Fruit fly (Drosophila melanogaster) whole organism, embryonic: Measurements from ENCODE around the gene CG12241.
A peak's percentile ranks its signal among the peaks of the same experiment; 100 is the strongest.

Source experiments
- Bgb ChIP-seq: fragments of 200-800 bp; sonication (Bioruptor generic); IDR thresholded peaks from 2 replicates; pipeline ENCODE4 v1.3.6; 2022; ENCODE audit warnings: missing biosample characterization, missing genetic modification characterization; ENCODE audit not compliant: partially characterized antibody
- CG14860 ChIP-seq: fragments of 200-800 bp; sonication (Bioruptor generic); IDR thresholded peaks from 3 replicates; pipeline ENCODE4 v1.3.6; 2022; ENCODE audit warnings: missing biosample characterization, missing genetic modification characterization; ENCODE audit not compliant: partially characterized antibody
- CG14965 ChIP-seq: fragments of 200-800 bp; sonication (Bioruptor generic); optimal IDR thresholded peaks from 2 replicates; lab custom pipeline; 2016; ENCODE audit warnings: missing biosample characterization, missing genetic modification characterization, borderline replicate concordance
- CG15073 ChIP-seq: fragments of 200-800 bp; sonication (Bioruptor generic); optimal IDR thresholded peaks from 2 replicates; lab custom pipeline; 2016; ENCODE audit warnings: missing biosample characterization, missing genetic modification characterization
- CG1529 ChIP-seq: fragments of 200-800 bp; sonication (Bioruptor generic); optimal IDR thresholded peaks from 3 replicates; lab custom pipeline; 2018; ENCODE audit warnings: missing biosample characterization, missing genetic modification characterization
- CG15601 ChIP-seq: fragments of 200-800 bp; sonication (Bioruptor generic); optimal IDR thresholded peaks from 3 replicates; lab custom pipeline; 2019; ENCODE audit warnings: missing biosample characterization, mild to moderate bottlenecking, missing genetic modification characterization, moderate library complexity
- CG1603 ChIP-seq: fragments of 200-800 bp; sonication (Bioruptor generic); optimal IDR thresholded peaks from 2 replicates; lab custom pipeline; 2019; ENCODE audit warnings: missing biosample characterization, mild to moderate bottlenecking, missing genetic modification characterization, moderate library complexity
- CG16863 ChIP-seq: fragments of 200-800 bp; sonication (Bioruptor generic); optimal IDR thresholded peaks from 3 replicates; lab custom pipeline; 2016; ENCODE audit warnings: missing biosample characterization, missing genetic modification characterization
- CG17328 ChIP-seq: fragments of 200-800 bp; sonication (Bioruptor generic); IDR thresholded peaks from 2 replicates; pipeline ENCODE4 v1.3.6; 2022; ENCODE audit warnings: missing biosample characterization, missing genetic modification characterization
- CG17829 ChIP-seq: fragments of 200-800 bp; optimal IDR thresholded peaks from 2 replicates; lab custom pipeline; 2019; ENCODE audit warnings: missing biosample characterization, mild to moderate bottlenecking, missing genetic modification characterization, moderate library complexity
- CG18476 ChIP-seq: fragments of 200-800 bp; sonication (Bioruptor generic); optimal IDR thresholded peaks from 2 replicates; lab custom pipeline; 2016; ENCODE audit warnings: missing biosample characterization, mild to moderate bottlenecking, missing genetic modification characterization
- CG30020 ChIP-seq: fragments of 200-800 bp; optimal IDR thresholded peaks from 2 replicates; lab custom pipeline; 2019; ENCODE audit warnings: missing biosample characterization, mild to moderate bottlenecking, missing genetic modification characterization, moderate library complexity
- CG3065 ChIP-seq: fragments of 200-800 bp; sonication (Bioruptor generic); optimal IDR thresholded peaks from 2 replicates; lab custom pipeline; 2016; ENCODE audit warnings: missing biosample characterization, missing genetic modification characterization
- CG43689 ChIP-seq: fragments of 200-800 bp; sonication (Bioruptor generic); IDR thresholded peaks from 2 replicates; pipeline ENCODE4 v1.3.6; 2022; ENCODE audit warnings: missing biosample characterization, missing genetic modification characterization
- CG5953 ChIP-seq: fragments of 200-800 bp; sonication (Bioruptor generic); IDR thresholded peaks from 2 replicates; pipeline ENCODE4 v1.3.6; 2022; ENCODE audit warnings: missing biosample characterization, missing genetic modification characterization
- CG7271 ChIP-seq: fragments of 200-800 bp; sonication (Bioruptor generic); optimal IDR thresholded peaks from 2 replicates; lab custom pipeline; 2018; ENCODE audit warnings: missing biosample characterization, mild to moderate bottlenecking, missing genetic modification characterization, moderate library complexity
- CG7928 ChIP-seq: fragments of 200-800 bp; sonication (Bioruptor generic); optimal IDR thresholded peaks from 2 replicates; lab custom pipeline; 2017; ENCODE audit warnings: missing biosample characterization, mild to moderate bottlenecking, missing genetic modification characterization
- CG9609 ChIP-seq: fragments of 200-800 bp; sonication (Bioruptor generic); optimal IDR thresholded peaks from 3 replicates; lab custom pipeline; 2016; ENCODE audit warnings: missing biosample characterization, missing genetic modification characterization
- CHES-1-like ChIP-seq: fragments of 200-800 bp; sonication (Bioruptor generic); optimal IDR thresholded peaks from 2 replicates; lab custom pipeline; 2016; ENCODE audit warnings: missing biosample characterization, missing genetic modification characterization
- CkIIα-i1 ChIP-seq: fragments of 200-800 bp; sonication (Bioruptor generic); IDR thresholded peaks from 2 replicates; pipeline ENCODE4 v1.3.6; 2022; ENCODE audit warnings: missing biosample characterization, missing genetic modification characterization
- Dip3 ChIP-seq: fragments of 200-800 bp; sonication (Bioruptor generic); optimal IDR thresholded peaks from 3 replicates; lab custom pipeline; 2016; ENCODE audit warnings: missing biosample characterization, missing genetic modification characterization
- Drgx ChIP-seq: fragments of 200-800 bp; sonication (Bioruptor generic); IDR thresholded peaks from 2 replicates; pipeline ENCODE4 v1.3.6; 2022; ENCODE audit warnings: missing biosample characterization, missing genetic modification characterization
- HLH54F ChIP-seq: fragments of 200-800 bp; sonication (Bioruptor generic); optimal IDR thresholded peaks from 3 replicates; lab custom pipeline; 2016; ENCODE audit warnings: missing biosample characterization, missing genetic modification characterization
- HLHmδ ChIP-seq: fragments of 200-800 bp; sonication (Bioruptor generic); optimal IDR thresholded peaks from 2 replicates; lab custom pipeline; 2018; ENCODE audit warnings: missing biosample characterization, mild to moderate bottlenecking, missing genetic modification characterization, moderate library complexity
- Hmx ChIP-seq: fragments of 200-800 bp; sonication (Bioruptor generic); optimal IDR thresholded peaks from 2 replicates; lab custom pipeline; 2016; ENCODE audit warnings: missing biosample characterization, missing genetic modification characterization
- Mad ChIP-seq: fragments of 200-800 bp; sonication (Bioruptor generic); optimal IDR thresholded peaks from 2 replicates; lab custom pipeline; 2016; ENCODE audit warnings: missing biosample characterization, missing genetic modification characterization
- Opbp ChIP-seq: fragments of 200-800 bp; sonication (Bioruptor generic); IDR thresholded peaks from 3 replicates; pipeline ENCODE4 v1.3.6; 2022; ENCODE audit warnings: missing biosample characterization, missing genetic modification characterization; ENCODE audit not compliant: partially characterized antibody
- Ssrp ChIP-seq: fragments of 200-800 bp; sonication (Bioruptor generic); optimal IDR thresholded peaks from 2 replicates; lab custom pipeline; 2018; ENCODE audit warnings: missing biosample characterization, mild to moderate bottlenecking, missing genetic modification characterization, moderate library complexity
- Taf1 ChIP-seq: fragments of 200-800 bp; sonication (Bioruptor generic); IDR thresholded peaks from 2 replicates; pipeline ENCODE4 v1.3.6; 2022; ENCODE audit warnings: missing biosample characterization, missing genetic modification characterization
- Trl ChIP-seq, 3 experiments: fragments of >200 bp in 2 of 3; fragments of 200-800 bp in 1 of 3; sonication (Bioruptor generic) in 1 of 3; optimal IDR thresholded peaks; 2 replicates in 1 of 3; 3 replicates in 2 of 3; lab custom pipeline; 2016 to 2017; ENCODE audit warnings: missing biosample characterization in 1 of 3, missing genetic modification characterization in 1 of 3
- Usf ChIP-seq: fragments of 200-800 bp; sonication (Bioruptor generic); optimal IDR thresholded peaks from 2 replicates; lab custom pipeline; 2017; ENCODE audit warnings: missing genotype, missing biosample characterization, missing genetic modification characterization
- YL-1 ChIP-seq: fragments of 200-800 bp; sonication (Bioruptor generic); optimal IDR thresholded peaks from 3 replicates; lab custom pipeline; 2017; ENCODE audit warnings: missing biosample characterization, mild to moderate bottlenecking, missing genetic modification characterization
- ap ChIP-seq: fragments of 200-800 bp; sonication (Bioruptor generic); IDR thresholded peaks from 2 replicates; pipeline ENCODE4 v1.3.6; 2022; ENCODE audit warnings: missing biosample characterization, missing genetic modification characterization
- crp ChIP-seq, 2 experiments: fragments of 200-800 bp; sonication (Bioruptor generic); optimal IDR thresholded peaks; 2 replicates in 1 of 2; 3 replicates in 1 of 2; lab custom pipeline; 2017; ENCODE audit warnings: missing biosample characterization in 2 of 2, missing genetic modification characterization in 2 of 2, mild to moderate bottlenecking in 1 of 2, moderate library complexity in 1 of 2
- ham ChIP-seq: fragments of 200-800 bp; sonication (Bioruptor generic); IDR thresholded peaks from 2 replicates; pipeline ENCODE4 v1.3.6; 2022; ENCODE audit warnings: missing biosample characterization, missing genetic modification characterization
- inv ChIP-seq: fragments of 200-800 bp; sonication (Bioruptor generic); IDR thresholded peaks from 2 replicates; pipeline ENCODE4 v1.3.6; 2022; ENCODE audit warnings: missing biosample characterization, missing genetic modification characterization; ENCODE audit not compliant: partially characterized antibody
- jigr1 ChIP-seq: fragments of 200-800 bp; sonication (Bioruptor generic); IDR thresholded peaks from 3 replicates; pipeline ENCODE4 v1.3.6; 2022; ENCODE audit warnings: missing biosample characterization, missing genetic modification characterization
- sd ChIP-seq: fragments of 200-800 bp; sonication (Bioruptor generic); optimal IDR thresholded peaks from 3 replicates; lab custom pipeline; 2018; ENCODE audit warnings: missing biosample characterization, mild to moderate bottlenecking, missing genetic modification characterization, moderate library complexity
- seq ChIP-seq: fragments of 200-800 bp; sonication (Bioruptor generic); IDR thresholded peaks from 2 replicates; pipeline ENCODE4 v1.3.6; 2022; ENCODE audit warnings: missing biosample characterization, missing genetic modification characterization
- shn ChIP-seq: fragments of 200-800 bp; sonication (Bioruptor generic); optimal IDR thresholded peaks from 3 replicates; lab custom pipeline; 2016; ENCODE audit warnings: missing biosample characterization, missing genetic modification characterization
- stc ChIP-seq: fragments of 200-800 bp; sonication (Bioruptor generic); IDR thresholded peaks from 2 replicates; pipeline ENCODE4 v1.3.6; 2022; ENCODE audit warnings: missing biosample characterization, missing genetic modification characterization
- tin ChIP-seq: fragments of 200-800 bp; sonication (Bioruptor generic); optimal IDR thresholded peaks from 3 replicates; lab custom pipeline; 2016; ENCODE audit warnings: missing biosample characterization, missing genetic modification characterization
- tna ChIP-seq: fragments of 200-800 bp; sonication (Bioruptor generic); IDR thresholded peaks from 2 replicates; pipeline ENCODE4 v1.3.6; 2022; ENCODE audit warnings: missing biosample characterization, missing genetic modification characterization; ENCODE audit not compliant: partially characterized antibody
- tup ChIP-seq: fragments of 200-800 bp; sonication (Bioruptor generic); optimal IDR thresholded peaks from 2 replicates; lab custom pipeline; 2016; ENCODE audit warnings: missing biosample characterization, mild to moderate bottlenecking, missing genetic modification characterization, moderate library complexity
- twi ChIP-seq: fragments of 200-800 bp; optimal IDR thresholded peaks from 2 replicates; lab custom pipeline; 2019; ENCODE audit warnings: missing biosample characterization, mild to moderate bottlenecking, missing genetic modification characterization, moderate library complexity
- usp ChIP-seq: fragments of >200 bp; optimal IDR thresholded peaks from 2 replicates; lab custom pipeline; 2017; ENCODE audit warnings: missing biosample characterization, missing genetic modification characterization
- z ChIP-seq: fragments of 200-800 bp; sonication (Bioruptor generic); IDR thresholded peaks from 3 replicates; pipeline ENCODE4 v1.3.6; 2022; ENCODE audit warnings: missing biosample characterization, missing genetic modification characterization
- zen ChIP-seq: fragments of 200-800 bp; sonication (Bioruptor generic); optimal IDR thresholded peaks from 3 replicates; lab custom pipeline; 2018; ENCODE audit warnings: missing biosample characterization, mild to moderate bottlenecking, missing genetic modification characterization, moderate library complexity

Gene CG12241

DNA sequence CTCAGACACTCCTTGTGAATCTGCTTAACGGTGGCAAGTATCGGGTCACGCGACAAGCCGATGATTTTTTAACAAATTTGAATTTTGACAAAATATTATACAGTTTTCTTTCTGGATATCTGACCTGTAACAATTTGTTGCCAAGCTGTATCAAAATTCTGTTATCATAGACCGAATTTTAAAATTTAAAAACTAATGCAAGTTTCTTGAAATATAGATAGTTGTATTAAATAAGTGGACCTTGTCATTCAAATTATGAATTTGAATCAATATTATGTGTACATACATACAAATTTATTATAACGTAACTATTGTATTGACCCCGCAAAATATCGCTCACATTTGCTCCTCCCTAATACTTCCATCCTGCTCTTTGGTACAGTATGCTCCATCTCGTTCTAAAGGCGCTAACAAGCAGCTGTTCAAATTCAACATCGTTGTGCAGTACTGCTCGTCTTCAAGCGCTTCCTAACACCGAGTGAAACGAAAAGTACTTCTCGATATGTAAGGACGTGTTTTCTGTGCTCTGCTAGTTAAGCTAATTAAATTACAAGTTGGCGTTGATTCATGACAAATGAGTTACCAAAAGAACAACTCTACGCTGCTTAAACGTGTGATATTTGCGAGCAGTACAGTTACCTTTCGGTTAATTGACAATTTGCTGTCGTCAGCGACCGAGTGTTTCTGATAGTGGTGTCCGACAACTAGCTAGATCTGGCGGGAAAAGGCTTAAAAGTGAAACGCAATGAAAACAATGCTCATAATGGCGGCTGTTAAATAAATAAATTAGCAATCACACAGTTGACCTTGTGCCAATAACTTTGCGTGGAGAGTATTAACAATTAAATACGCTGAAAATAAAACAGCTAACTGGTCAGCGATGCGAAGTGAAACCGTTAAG is 22.7 kb upstream of the CG12241 start, which contains the start of the genes Kpc1 and CG42542 (continued):
- TF ChIP-seq tin (GFP tag; lab: Kevin White, UChicago) (peak; percentile 76), CG7271 (no peak), CG1603 (tag; lab: Kevin White, UChicago) (peak; percentile 70), Opbp (GFP tag; lab: Robert Waterston, UW) (peak; percentile 82), z (GFP tag; lab: Robert Waterston, UW) (no peak), jigr1 (GFP tag; lab: Robert Waterston, UW) (peak; percentile 52; the same call in 1 of the 3 replicates), CkIIα-i1 (GFP tag; lab: Robert Waterston, UW) (no peak), CG43689 (no peak), seq (no peak), Drgx (GFP tag; lab: Robert Waterston, UW) (no peak), CG15601 (tag; lab: Kevin White, UChicago) (peak; percentile 37), CG7928 (GFP tag; lab: Kevin White, UChicago) (no peak), HLH54F (GFP tag; lab: Kevin White, UChicago) (peak; percentile 83), CG30020 (tag; lab: Kevin White, UChicago) (peak; percentile 54), Mad (GFP tag; lab: Kevin White, UChicago) (peak; percentile 66), usp (GFP tag; lab: Kevin White, UChicago) (no peak), Usf (peak; percentile 31), ap (no peak), shn (GFP tag; lab: Kevin White, UChicago) (peak; percentile 70), twi (tag; lab: Kevin White, UChicago) (peak; percentile 48), YL-1 (GFP tag; lab: Kevin White, UChicago) (peak; percentile 63), zen (tag; lab: Kevin White, UChicago) (peak; percentile 26), Hmx (GFP tag; lab: Kevin White, UChicago) (peak; percentile 61), Dip3 (peak; percentile 73), sd (tag; lab: Kevin White, UChicago) (no peak), Taf1 (GFP tag; lab: Robert Waterston, UW) (0 out of 2 replicates have a peak, but pooled peaks have one; percentile 24), CG1529 (no peak), CG5953 (GFP tag; lab: Robert Waterston, UW) (no peak), CG14965 (GFP tag; lab: Kevin White, UChicago) (no peak), CG16863 (peak; percentile 52), HLHmδ (GFP tag; lab: Kevin White, UChicago) (peak; percentile 63), CG14860 (GFP tag; lab: Robert Waterston, UW) (peak; percentile 88), Trl (optimal IDR thresholded peaks at IDR 0.05; lab: Kevin White, UChicago) (no peak), Trl (GFP tag; optimal IDR thresholded peaks at IDR 0.05; lab: Kevin White, UChicago) (peak; percentile 77), CG17829 (tag; lab: Kevin White, UChicago) (peak; percentile 83), Bgb (peak; percentile 84), tna (GFP tag; lab: Robert Waterston, UW) (peak; percentile 82), CG9609 (GFP tag; lab: Kevin White, UChicago) (peak; percentile 42), CG15073 (GFP tag; lab: Kevin White, UChicago) (no peak), CG18476 (GFP tag; lab: Kevin White, UChicago) (peak; percentile 74), crp (GFP tag; optimal IDR thresholded peaks at IDR 0.05; lab: Kevin White, UChicago) (peak; percentile 63 to 90), CG17328 (GFP tag; lab: Robert Waterston, UW) (peak; percentile 19; the same call in 1 of the 2 replicates), CHES-1-like (GFP tag; lab: Kevin White, UChicago) (peak; percentile 55), stc (GFP tag; lab: Robert Waterston, UW) (no peak), CG3065 (GFP tag; lab: Kevin White, UChicago) (peak; percentile 58), inv (peak; percentile 90), ham (GFP tag; lab: Robert Waterston, UW) (no peak), Ssrp (tag; lab: Kevin White, UChicago) (peak; percentile 62), tup (no peak)
